Worm (Caenorhabditis elegans): ENCODE data around the gene VZK822L.2.

DNA sequence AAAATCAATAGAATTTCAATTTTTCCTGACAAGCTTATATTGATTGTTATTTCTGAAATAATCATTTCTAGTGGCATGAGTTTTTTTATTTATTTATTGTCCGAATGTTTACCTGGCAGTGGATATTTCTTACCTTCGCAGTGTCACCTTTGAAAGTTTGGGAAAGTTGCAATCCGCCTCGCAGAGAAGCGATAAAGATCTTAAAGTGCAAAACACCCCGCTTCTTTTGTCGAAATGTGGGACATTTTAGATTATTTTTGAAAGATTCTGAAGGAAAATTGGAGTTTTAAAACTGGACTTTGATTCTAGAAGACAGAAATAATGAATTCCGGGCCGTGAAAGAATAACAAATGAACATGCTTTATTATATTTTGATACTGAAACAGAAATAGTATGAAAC is 3.1 kb upstream of the VZK822L.2 start:
- TF ChIP-seq mep-1 (tag; optimal IDR thresholded peaks at IDR 0.05) = no peak
- no peak for TF ChIP-seq nhr-28 (tag; optimal IDR thresholded peaks at IDR 0.05)
- TF ChIP-seq nhr-76 (tag; optimal IDR thresholded peaks at IDR 0.05) = no peak
- TF ChIP-seq pha-4 (tag; optimal IDR thresholded peaks at IDR 0.05) = no peak
- TF ChIP-seq flh-1 (GFP tag; optimal IDR thresholded peaks at IDR 0.05) = no peak
- no peak for TF ChIP-seq nhr-237 (tag; optimal IDR thresholded peaks at IDR 0.05)
- TF ChIP-seq snpc-4 (tag; optimal IDR thresholded peaks at IDR 0.05) = no peak
- TF ChIP-seq zip-8 (tag; optimal IDR thresholded peaks at IDR 0.05) = no peak
